Fruit fly (Drosophila melanogaster) whole organism, pupa: ENCODE measurements around the gene Qsox4.

Source experiments
- CG14655 ChIP-seq: fragments of 200-800 bp; sonication (Bioruptor generic); optimal IDR thresholded peaks from 3 replicates; lab custom pipeline; 2017; ENCODE audit warnings: mild to moderate bottlenecking, missing biosample characterization, missing genetic modification reagents, missing genetic modification characterization
- CG15710 ChIP-seq: fragments of 200-800 bp; sonication (Bioruptor generic); optimal IDR thresholded peaks from 2 replicates; lab custom pipeline; 2018; ENCODE audit warnings: missing biosample characterization, mild to moderate bottlenecking, missing genetic modification characterization, moderate library complexity
- CG32121 ChIP-seq: fragments of 200-800 bp; sonication (Bioruptor generic); IDR thresholded peaks from 2 replicates; pipeline ENCODE4 v1.3.6; 2022; ENCODE audit warnings: missing biosample characterization, missing genetic modification characterization
- CG4496 ChIP-seq: fragments of 200-800 bp; sonication (Bioruptor generic); IDR thresholded peaks from 3 replicates; pipeline ENCODE4 v1.3.6; 2022; ENCODE audit warnings: missing biosample characterization, missing genetic modification characterization
- CG8301 ChIP-seq: fragments of 200-800 bp; sonication (Bioruptor generic); optimal IDR thresholded peaks from 2 replicates; lab custom pipeline; 2018; ENCODE audit warnings: missing biosample characterization, mild to moderate bottlenecking, missing genetic modification characterization
- CG9948 ChIP-seq: fragments of 200-800 bp; sonication (Bioruptor generic); optimal IDR thresholded peaks from 2 replicates; lab custom pipeline; 2018; ENCODE audit warnings: missing biosample characterization, mild to moderate bottlenecking, missing genetic modification characterization, moderate library complexity
- D1 ChIP-seq: fragments of 200-800 bp; sonication (Bioruptor generic); optimal IDR thresholded peaks from 2 replicates; lab custom pipeline; 2018; ENCODE audit warnings: missing biosample characterization, mild to moderate bottlenecking, missing genetic modification characterization, moderate library complexity
- EcR ChIP-seq: fragments of 200-800 bp; sonication (Bioruptor generic); optimal IDR thresholded peaks from 3 replicates; lab custom pipeline; 2019; ENCODE audit warnings: missing biosample characterization, missing genetic modification characterization, mild to moderate bottlenecking, moderate library complexity, missing genetic modification reagents
- Ets98B ChIP-seq: fragments of 200-800 bp; sonication (Bioruptor generic); IDR thresholded peaks from 2 replicates; pipeline ENCODE4 v1.3.6; 2022; ENCODE audit warnings: missing biosample characterization, missing genetic modification characterization
- Pif1A ChIP-seq: fragments of 200-800 bp; sonication (Bioruptor generic); optimal IDR thresholded peaks from 3 replicates; lab custom pipeline; 2016; ENCODE audit warnings: missing biosample characterization, missing genetic modification characterization
- Snoo ChIP-seq: fragments of 200-800 bp; sonication (Bioruptor generic); optimal IDR thresholded peaks from 3 replicates; lab custom pipeline; 2017; ENCODE audit warnings: missing biosample characterization, mild to moderate bottlenecking, missing genetic modification characterization, inconsistent platforms
- gl ChIP-seq: fragments of 200-800 bp; sonication (Bioruptor generic); optimal IDR thresholded peaks from 2 replicates; lab custom pipeline; 2018; ENCODE audit warnings: missing biosample characterization, mild to moderate bottlenecking, missing genetic modification characterization
- rn ChIP-seq: fragments of 200-800 bp; sonication (Bioruptor generic); IDR thresholded peaks from 2 replicates; pipeline ENCODE4 v1.3.6; 2022; ENCODE audit warnings: missing biosample characterization, missing genetic modification characterization

DNA sequence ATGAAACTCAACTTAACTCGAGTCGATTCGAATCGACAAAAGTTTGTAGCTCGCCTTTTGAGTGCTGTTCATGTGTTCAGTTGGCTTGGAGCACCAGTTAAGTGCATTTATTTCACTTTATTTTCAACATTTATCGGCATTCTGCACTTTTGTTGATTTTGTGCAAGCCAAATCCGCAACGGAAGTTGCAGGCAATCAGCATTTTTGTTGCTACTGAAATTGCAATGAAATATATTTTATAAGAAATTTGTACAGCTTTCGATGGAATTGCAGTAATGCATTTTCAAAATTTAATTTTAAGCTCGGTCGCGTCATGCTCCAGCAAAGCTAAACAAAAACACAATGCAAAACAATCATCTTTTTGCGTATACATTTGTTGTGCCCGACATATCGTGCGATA lies 43.6 kb upstream of the Qsox4 start:
- no peak for TF ChIP-seq D1 (tag; lab: Kevin White, UChicago)
- TF ChIP-seq gl (tag; lab: Kevin White, UChicago) = no peak
- no peak for TF ChIP-seq Pif1A (GFP tag; lab: Kevin White, UChicago)
- no peak for TF ChIP-seq EcR (GFP tag; lab: Kevin White, UChicago)
- no peak for TF ChIP-seq CG9948 (tag; lab: Kevin White, UChicago)
- TF ChIP-seq CG14655 (GFP tag; lab: Kevin White, UChicago) = no peak
- TF ChIP-seq CG32121 = no peak
- no peak for TF ChIP-seq CG8301 (tag; lab: Kevin White, UChicago)
- no peak for TF ChIP-seq Ets98B (GFP tag; lab: Robert Waterston, UW)
- TF ChIP-seq Snoo (tag; lab: Kevin White, UChicago) = no peak
- TF ChIP-seq CG15710 (tag; lab: Kevin White, UChicago) = no peak
- no peak for TF ChIP-seq CG4496
- no peak for TF ChIP-seq rn (GFP tag; lab: Robert Waterston, UW)
